Fruit fly (Drosophila melanogaster) whole organism, embryonic: ENCODE measurements around the gene CG13978.
A peak's percentile ranks its signal among the peaks of the same experiment; 100 is the strongest.

Experiments used
- ATbp ChIP-seq: fragments of 200-800 bp; sonication (Bioruptor generic); optimal IDR thresholded peaks from 2 replicates; lab custom pipeline; 2017; ENCODE audit warnings: missing biosample characterization, mild to moderate bottlenecking, missing genetic modification characterization, missing genetic modification reagents
- Atf-2 ChIP-seq: fragments of 200-800 bp; sonication (Bioruptor generic); optimal IDR thresholded peaks from 2 replicates; lab custom pipeline; 2016; ENCODE audit warnings: missing biosample characterization, missing genetic modification characterization
- CG10321 ChIP-seq: fragments of 200-800 bp; sonication (Bioruptor generic); IDR thresholded peaks from 2 replicates; pipeline ENCODE4 v1.3.6; 2022; ENCODE audit warnings: missing biosample characterization, missing genetic modification characterization
- CG10366 ChIP-seq: fragments of 200-800 bp; sonication (Bioruptor generic); IDR thresholded peaks from 2 replicates; pipeline ENCODE4 v1.3.6; 2022; ENCODE audit warnings: missing biosample characterization, missing genetic modification characterization
- CG10462 ChIP-seq: fragments of 200-800 bp; sonication (Bioruptor generic); optimal IDR thresholded peaks from 2 replicates; lab custom pipeline; 2016; ENCODE audit warnings: missing biosample characterization, missing genetic modification characterization
- CG11247 ChIP-seq: fragments of 200-800 bp; sonication (Bioruptor generic); IDR thresholded peaks from 2 replicates; pipeline ENCODE4 v1.3.6; 2022; ENCODE audit warnings: missing biosample characterization, missing genetic modification characterization
- CG11560 ChIP-seq: fragments of 200-800 bp; sonication (Bioruptor generic); IDR thresholded peaks from 3 replicates; pipeline ENCODE4 v1.3.6; 2022; ENCODE audit warnings: missing biosample characterization, missing genetic modification characterization
- CG11723 ChIP-seq: fragments of 200-800 bp; sonication (Bioruptor generic); optimal IDR thresholded peaks from 2 replicates; lab custom pipeline; 2017; ENCODE audit warnings: missing biosample characterization, mild to moderate bottlenecking, missing genetic modification characterization
- CG12236 ChIP-seq: fragments of 200-800 bp; sonication (Bioruptor generic); optimal IDR thresholded peaks from 2 replicates; lab custom pipeline; 2016; ENCODE audit warnings: missing biosample characterization, missing genetic modification characterization
- CG12299 ChIP-seq: fragments of 200-800 bp; sonication (Bioruptor generic); optimal IDR thresholded peaks from 2 replicates; lab custom pipeline; 2018; ENCODE audit warnings: missing biosample characterization, mild to moderate bottlenecking, missing genetic modification characterization
- CG12942 ChIP-seq: fragments of 200-800 bp; sonication (Bioruptor generic); optimal IDR thresholded peaks from 3 replicates; lab custom pipeline; 2016; ENCODE audit warnings: missing biosample characterization, missing genetic modification characterization
- CG13775 ChIP-seq: fragments of 200-800 bp; sonication (Bioruptor generic); optimal IDR thresholded peaks from 3 replicates; lab custom pipeline; 2017; ENCODE audit warnings: missing biosample characterization, mild to moderate bottlenecking, missing genetic modification characterization
- CG14667 ChIP-seq: fragments of 200-800 bp; sonication (Bioruptor generic); IDR thresholded peaks from 2 replicates; pipeline ENCODE4 v1.3.6; 2022; ENCODE audit warnings: missing biosample characterization, missing genetic modification characterization
- CG14860 ChIP-seq: fragments of 200-800 bp; sonication (Bioruptor generic); IDR thresholded peaks from 3 replicates; pipeline ENCODE4 v1.3.6; 2022; ENCODE audit warnings: missing biosample characterization, missing genetic modification characterization; ENCODE audit not compliant: partially characterized antibody
- CG17359 ChIP-seq: fragments of 200-800 bp; sonication (Bioruptor generic); optimal IDR thresholded peaks from 3 replicates; lab custom pipeline; 2018; ENCODE audit warnings: missing biosample characterization, mild to moderate bottlenecking, missing genetic modification characterization, moderate library complexity
- CG17385 ChIP-seq: fragments of 200-800 bp; sonication (Bioruptor generic); optimal IDR thresholded peaks from 3 replicates; lab custom pipeline; 2018; ENCODE audit warnings: missing biosample characterization, mild to moderate bottlenecking, missing genetic modification characterization
- CG3407 ChIP-seq: fragments of 200-800 bp; sonication (Bioruptor generic); optimal IDR thresholded peaks from 2 replicates; lab custom pipeline; 2018; ENCODE audit warnings: missing biosample characterization, mild to moderate bottlenecking, missing genetic modification characterization
- CG4360 ChIP-seq: fragments of 200-800 bp; sonication (Bioruptor generic); IDR thresholded peaks from 2 replicates; pipeline ENCODE4 v1.3.6; 2022; ENCODE audit warnings: missing biosample characterization, missing genetic modification characterization
- CG6683 ChIP-seq: fragments of 200-800 bp; sonication (Bioruptor generic); optimal IDR thresholded peaks from 2 replicates; lab custom pipeline; 2017; ENCODE audit warnings: missing biosample characterization, mild to moderate bottlenecking, missing genetic modification characterization, missing genetic modification reagents
- CG6765 ChIP-seq: fragments of 200-800 bp; sonication (Bioruptor generic); optimal IDR thresholded peaks from 3 replicates; lab custom pipeline; 2017; ENCODE audit warnings: missing biosample characterization, mild to moderate bottlenecking, missing genetic modification characterization
- CG6791 ChIP-seq: fragments of 200-800 bp; sonication (Bioruptor generic); IDR thresholded peaks from 3 replicates; pipeline ENCODE4 v1.3.6; 2022; ENCODE audit warnings: missing biosample characterization, missing genetic modification characterization; ENCODE audit not compliant: partially characterized antibody
- CG7963 ChIP-seq: fragments of 200-800 bp; sonication (Bioruptor generic); IDR thresholded peaks from 3 replicates; pipeline ENCODE4 v1.3.6; 2022; ENCODE audit warnings: missing biosample characterization, missing genetic modification characterization; ENCODE audit not compliant: partially characterized antibody
- CG8388 ChIP-seq: fragments of 200-800 bp; sonication (Bioruptor generic); optimal IDR thresholded peaks from 2 replicates; lab custom pipeline; 2019; ENCODE audit warnings: missing biosample characterization, mild to moderate bottlenecking, missing genetic modification characterization, moderate library complexity
- CG9797 ChIP-seq: fragments of 200-800 bp; sonication (Bioruptor generic); optimal IDR thresholded peaks from 3 replicates; lab custom pipeline; 2018; ENCODE audit warnings: missing biosample characterization, mild to moderate bottlenecking, missing genetic modification characterization
- D19B ChIP-seq: fragments of 200-800 bp; sonication (Bioruptor generic); optimal IDR thresholded peaks from 2 replicates; lab custom pipeline; 2017; ENCODE audit warnings: missing biosample characterization, mild to moderate bottlenecking, missing genetic modification characterization
- HHEX ChIP-seq: fragments of 200-800 bp; sonication (Bioruptor generic); optimal IDR thresholded peaks from 3 replicates; lab custom pipeline; 2017; ENCODE audit warnings: missing biosample characterization, mild to moderate bottlenecking, missing genetic modification characterization, missing genetic modification reagents
- HLH54F ChIP-seq: fragments of 200-800 bp; sonication (Bioruptor generic); optimal IDR thresholded peaks from 3 replicates; lab custom pipeline; 2016; ENCODE audit warnings: missing biosample characterization, missing genetic modification characterization
- Mad ChIP-seq: fragments of 200-800 bp; sonication (Bioruptor generic); optimal IDR thresholded peaks from 2 replicates; lab custom pipeline; 2016; ENCODE audit warnings: missing biosample characterization, missing genetic modification characterization
- Scr ChIP-seq: fragments of 200-800 bp; sonication (Bioruptor generic); IDR thresholded peaks from 2 replicates; pipeline ENCODE4 v1.3.6; 2022; ENCODE audit warnings: missing biosample characterization, missing genetic modification characterization; ENCODE audit not compliant: partially characterized antibody
- Spps ChIP-seq: fragments of 200-800 bp; sonication (Bioruptor generic); optimal IDR thresholded peaks from 2 replicates; lab custom pipeline; 2018; ENCODE audit warnings: missing biosample characterization, mild to moderate bottlenecking, missing genetic modification characterization
- ac ChIP-seq: fragments of 200-800 bp; sonication (Bioruptor generic); optimal IDR thresholded peaks from 3 replicates; lab custom pipeline; 2017; ENCODE audit warnings: missing biosample characterization, mild to moderate bottlenecking, missing genetic modification characterization
- bab2 ChIP-seq: fragments of 200-800 bp; sonication (Bioruptor generic); optimal IDR thresholded peaks from 2 replicates; lab custom pipeline; 2016; ENCODE audit warnings: missing biosample characterization, missing genetic modification characterization
- cato ChIP-seq: fragments of 200-800 bp; sonication (Bioruptor generic); optimal IDR thresholded peaks from 2 replicates; lab custom pipeline; 2016; ENCODE audit warnings: missing biosample characterization, missing genetic modification characterization, borderline replicate concordance
- caup ChIP-seq: fragments of 200-800 bp; sonication (Bioruptor generic); optimal IDR thresholded peaks from 3 replicates; lab custom pipeline; 2017; ENCODE audit warnings: missing biosample characterization, mild to moderate bottlenecking, missing genetic modification characterization, moderate library complexity; ENCODE audit not compliant: severe bottlenecking
- chinmo ChIP-seq: fragments of 200-800 bp; sonication (Bioruptor generic); IDR thresholded peaks from 4 replicates; pipeline ENCODE4 v1.3.6; 2022; ENCODE audit warnings: missing biosample characterization, missing genetic modification characterization; ENCODE audit not compliant: partially characterized antibody
- dm ChIP-seq: fragments of 200-800 bp; sonication (Bioruptor generic); optimal IDR thresholded peaks from 3 replicates; lab custom pipeline; 2016; ENCODE audit warnings: missing biosample characterization, missing genetic modification characterization
- dpn ChIP-seq, 2 experiments: fragments of 200-800 bp; sonication (Bioruptor generic); optimal IDR thresholded peaks; 3 replicates each; lab custom pipeline; 2016; ENCODE audit warnings: missing biosample characterization in 2 of 2, missing genetic modification characterization in 2 of 2
- fd64A ChIP-seq: fragments of 200-800 bp; sonication (Bioruptor generic); optimal IDR thresholded peaks from 3 replicates; lab custom pipeline; 2018; ENCODE audit warnings: missing biosample characterization, mild to moderate bottlenecking, missing genetic modification characterization
- gcm2 ChIP-seq: fragments of 200-800 bp; sonication (Bioruptor generic); optimal IDR thresholded peaks from 2 replicates; lab custom pipeline; 2016; ENCODE audit warnings: missing biosample characterization, missing genetic modification characterization
- gem ChIP-seq: fragments of 200-800 bp; sonication (Bioruptor generic); optimal IDR thresholded peaks from 2 replicates; lab custom pipeline; 2019; ENCODE audit warnings: missing biosample characterization, mild to moderate bottlenecking, missing genetic modification characterization, moderate library complexity
- insv ChIP-seq, 2 experiments: fragments of 200-800 bp; sonication (Bioruptor generic); optimal IDR thresholded peaks; 3 replicates each; lab custom pipeline; 2016 to 2018; ENCODE audit warnings: missing biosample characterization in 2 of 2, missing genetic modification characterization in 2 of 2
- lab ChIP-seq: fragments of 200-800 bp; sonication (Bioruptor generic); optimal IDR thresholded peaks from 3 replicates; lab custom pipeline; 2017; ENCODE audit warnings: missing biosample characterization, missing genetic modification characterization, mild to moderate bottlenecking, moderate library complexity, missing genetic modification reagents
- lmd ChIP-seq: fragments of 200-800 bp; sonication (Bioruptor generic); IDR thresholded peaks from 2 replicates; pipeline ENCODE4 v1.3.6; 2022; ENCODE audit warnings: missing biosample characterization, missing genetic modification characterization
- odd ChIP-seq: fragments of 200-800 bp; sonication (Bioruptor generic); optimal IDR thresholded peaks from 2 replicates; lab custom pipeline; 2017; ENCODE audit warnings: missing biosample characterization, mild to moderate bottlenecking, missing genetic modification characterization
- pb ChIP-seq: fragments of 200-800 bp; sonication (Bioruptor generic); optimal IDR thresholded peaks from 3 replicates; lab custom pipeline; 2016; ENCODE audit warnings: missing biosample characterization, missing genetic modification characterization
- ranshi ChIP-seq: fragments of 200-800 bp; sonication (Bioruptor generic); IDR thresholded peaks from 2 replicates; pipeline ENCODE4 v1.3.6; 2022; ENCODE audit warnings: missing biosample characterization, missing genetic modification characterization
- sens-2 ChIP-seq: fragments of 200-800 bp; sonication (Bioruptor generic); IDR thresholded peaks from 2 replicates; pipeline ENCODE4 v1.3.6; 2022; ENCODE audit warnings: missing biosample characterization, missing genetic modification characterization
- seq ChIP-seq: fragments of 200-800 bp; sonication (Bioruptor generic); IDR thresholded peaks from 2 replicates; pipeline ENCODE4 v1.3.6; 2022; ENCODE audit warnings: missing biosample characterization, missing genetic modification characterization
- sr ChIP-seq: fragments of 200-800 bp; sonication (Bioruptor generic); IDR thresholded peaks from 3 replicates; pipeline ENCODE4 v1.3.6; 2022; ENCODE audit warnings: missing biosample characterization, missing genetic modification characterization
- sug ChIP-seq: fragments of 200-800 bp; optimal IDR thresholded peaks from 2 replicates; lab custom pipeline; 2019; ENCODE audit warnings: missing biosample characterization, mild to moderate bottlenecking, missing genetic modification characterization, moderate library complexity
- zf30C ChIP-seq: fragments of 200-800 bp; sonication (Bioruptor generic); optimal IDR thresholded peaks from 3 replicates; lab custom pipeline; 2018; ENCODE audit warnings: missing biosample characterization, mild to moderate bottlenecking, missing genetic modification characterization

CG13978 gene

dm6 chr3R:27440628-27441027 is 23.4 kb upstream of the CG13978 start, which contains the start of gene CG44290 (continued):
- TF ChIP-seq CG12942 (no peak), zf30C (GFP tag; lab: Kevin White, UChicago) (peak; percentile 84), CG6791 (no peak), CG9797 (GFP tag; lab: Kevin White, UChicago) (no peak), bab2 (GFP tag; lab: Kevin White, UChicago) (peak; percentile 42), odd (GFP tag; lab: Kevin White, UChicago) (no peak), pb (GFP tag; lab: Kevin White, UChicago) (peak; percentile 4), sr (GFP tag; lab: Robert Waterston, UW) (no peak), CG12299 (tag; lab: Kevin White, UChicago) (no peak), ATbp (GFP tag; lab: Kevin White, UChicago) (peak; percentile 18), gcm2 (GFP tag; lab: Kevin White, UChicago) (no peak), D19B (no peak), Spps (tag; lab: Kevin White, UChicago) (peak; percentile 60), CG4360 (GFP tag; lab: Robert Waterston, UW) (no peak), CG6765 (GFP tag; lab: Kevin White, UChicago) (no peak), ranshi (GFP tag; lab: Robert Waterston, UW) (peak; percentile 32; the same call in 1 of the 2 replicates), CG10321 (GFP tag; lab: Robert Waterston, UW) (no peak), lab (peak; percentile 18), fd64A (GFP tag; lab: Kevin White, UChicago) (no peak), CG3407 (GFP tag; lab: Kevin White, UChicago) (peak; percentile 48), CG13775 (GFP tag; lab: Kevin White, UChicago) (no peak), sug (no peak), insv (GFP tag; optimal IDR thresholded peaks at IDR 0.05; lab: Kevin White, UChicago) (no peak), dpn (GFP tag; optimal IDR thresholded peaks at IDR 0.05; lab: Kevin White, UChicago) (peak in 1 of 2 experiments; percentile 17), chinmo (GFP tag; lab: Robert Waterston, UW) (no peak), sens-2 (GFP tag; lab: Robert Waterston, UW) (no peak), gem (tag; lab: Kevin White, UChicago) (peak; percentile 72), Mad (GFP tag; lab: Kevin White, UChicago) (no peak), Scr (no peak), caup (GFP tag; lab: Kevin White, UChicago) (no peak), lmd (peak; percentile 39), Atf-2 (no peak), ac (GFP tag; lab: Kevin White, UChicago) (no peak), HHEX (GFP tag; lab: Kevin White, UChicago) (no peak), HLH54F (GFP tag; lab: Kevin White, UChicago) (no peak), CG7963 (GFP tag; lab: Robert Waterston, UW) (no peak), CG14667 (GFP tag; lab: Robert Waterston, UW) (no peak), CG14860 (GFP tag; lab: Robert Waterston, UW) (no peak), CG8388 (peak; percentile 43), CG11723 (no peak), CG12236 (no peak), CG6683 (GFP tag; lab: Kevin White, UChicago) (no peak), CG17385 (GFP tag; lab: Kevin White, UChicago) (peak; percentile 23), dm (GFP tag; lab: Kevin White, UChicago) (no peak), CG10366 (GFP tag; lab: Robert Waterston, UW) (peak; percentile 14; the same call in 1 of the 2 replicates), seq (GFP tag; lab: Robert Waterston, UW) (no peak), CG17359 (tag; lab: Kevin White, UChicago) (no peak), cato (GFP tag; lab: Kevin White, UChicago) (no peak), CG11560 (tag; lab: Robert Waterston, UW) (no peak), CG10462 (GFP tag; lab: Kevin White, UChicago) (no peak), CG11247 (no peak)
